Worm (Caenorhabditis elegans) whole organism, L2 larva: ENCODE measurements around the gene hen-1.

Experiments
- F13H6.1 ChIP-seq: sonication (generic microtip); optimal IDR thresholded peaks from 2 replicates; lab custom pipeline; 2016; ENCODE audit warnings: missing genetic modification characterization, missing compliant biosample characterization
- nhr-129 ChIP-seq: fragments of 150-350 bp; optimal IDR thresholded peaks from 2 replicates; lab custom pipeline; 2014; ENCODE audit warnings: missing biosample characterization, missing genetic modification characterization
- unc-55 ChIP-seq: fragments of 150-350 bp; sonication (generic microtip); optimal IDR thresholded peaks from 3 replicates; lab custom pipeline; 2014; ENCODE audit warnings: missing biosample characterization, missing genetic modification reagents, missing genetic modification characterization
- ztf-4 ChIP-seq: fragments of 150-350 bp; optimal IDR thresholded peaks from 2 replicates; lab custom pipeline; 2014; ENCODE audit warnings: missing biosample characterization, missing genetic modification characterization

Gene hen-1

DNA sequence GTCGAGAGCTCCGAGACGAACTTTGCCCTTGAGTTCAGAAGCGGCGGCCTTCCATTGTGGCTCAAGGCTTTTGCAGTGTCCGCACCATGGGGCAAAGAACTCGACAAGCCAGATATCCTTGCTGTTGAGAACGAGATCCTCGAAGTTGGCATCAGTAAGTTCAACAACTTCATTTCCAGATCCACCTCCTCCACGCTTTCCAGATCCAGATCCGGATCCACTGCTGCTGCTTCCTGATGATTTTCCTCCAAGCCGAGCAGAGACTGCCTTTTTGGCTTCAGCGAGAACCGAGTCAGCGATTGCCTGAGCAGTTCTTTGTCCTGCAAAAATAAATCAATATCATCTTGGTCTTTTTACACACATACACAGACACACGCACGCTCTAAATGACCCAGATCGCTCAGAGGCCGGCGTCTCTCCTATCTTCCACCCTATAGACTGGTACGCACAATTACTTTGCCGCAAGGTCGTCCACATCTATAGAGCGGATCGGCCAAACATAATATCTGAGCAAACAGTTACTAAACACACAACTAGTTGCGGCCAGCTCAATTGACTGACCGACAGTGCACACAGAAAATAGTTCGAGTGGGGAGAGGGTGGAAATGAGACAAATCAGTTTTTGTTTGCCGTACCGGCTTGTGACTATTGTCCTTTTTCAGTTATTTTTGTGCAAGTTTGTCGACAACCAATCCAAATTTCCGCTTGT, 49.4 kb downstream of the hen-1 start:
- TF ChIP-seq F13H6.1 (peak; percentile 45), ztf-4 (no peak), unc-55 (GFP tag; lab: Kevin White, UChicago) (no peak), nhr-129 (tag; lab: Kevin White, UChicago) (peak; percentile 53)
- TF ChIP-seq, all 48 proteins: peak for 2
